Worm (Caenorhabditis elegans): Measurements from ENCODE around the gene C25H3.15.

The C25H3.15 gene

ce11 chrII:5702611-5703192, 37.6 kb downstream of the C25H3.15 start:
- no peak for TF ChIP-seq unc-39 (tag; optimal IDR thresholded peaks at IDR 0.05)
- TF ChIP-seq blmp-1 (tag; optimal IDR thresholded peaks at IDR 0.05; ENCODE audit: insufficient read depth): no peak
- TF ChIP-seq skn-1 (tag; optimal IDR thresholded peaks at IDR 0.05): no peak
- TF ChIP-seq nhr-25 (tag; optimal IDR thresholded peaks at IDR 0.05): peak; percentile 39

- TF ChIP-seq unc-39 (tag; optimal IDR thresholded peaks at IDR 0.05) (no peak), sem-4 (tag; optimal IDR thresholded peaks at IDR 0.05) (peak; percentile 34), nhr-77 (tag; optimal IDR thresholded peaks at IDR 0.05) (no peak)
Measured at ce11 chrII:5704479-5704878, 39.4 kb downstream of the C25H3.15 start.

DNA sequence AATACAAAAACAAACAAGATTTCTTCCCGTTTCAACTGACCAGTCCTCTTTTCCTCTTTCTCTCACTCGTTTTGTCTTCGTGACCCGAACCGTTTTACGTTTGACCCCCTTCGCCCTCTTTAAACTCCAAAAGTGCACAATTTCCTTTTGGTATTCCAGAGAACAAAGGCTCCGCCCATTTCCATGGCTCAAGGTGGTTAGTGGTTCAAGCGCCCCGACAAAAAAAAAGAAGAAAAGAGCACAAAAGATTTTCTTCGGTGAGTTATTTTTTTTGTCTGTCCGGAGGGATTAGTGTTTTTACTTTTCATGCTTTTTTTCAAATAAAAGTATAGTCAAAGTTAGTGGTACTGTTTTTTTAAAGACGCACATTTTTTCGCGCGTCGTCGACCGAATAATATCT, 42.4 kb downstream of the C25H3.15 start, which contains the start of gene osta-2:
Gene osta-2, plus strand, starts transcription at position 160 of the 400 bp plus-strand sequence.
- no peak for TF ChIP-seq ztf-11 (tag; optimal IDR thresholded peaks at IDR 0.05)
- TF ChIP-seq Y55F3AM.14 (GFP tag; optimal IDR thresholded peaks at IDR 0.05): no peak
- TF ChIP-seq nhr-11 (tag; optimal IDR thresholded peaks at IDR 0.05): no peak
- TF ChIP-seq nhr-25 (tag; optimal IDR thresholded peaks at IDR 0.05): no peak
- TF ChIP-seq nhr-23 (tag; optimal IDR thresholded peaks at IDR 0.05): no peak
- no peak for TF ChIP-seq nhr-12 (tag; optimal IDR thresholded peaks at IDR 0.05)
- TF ChIP-seq lin-39 (tag; optimal IDR thresholded peaks at IDR 0.05): no peak
- TF ChIP-seq zag-1 (tag; optimal IDR thresholded peaks at IDR 0.05): no peak
- TF ChIP-seq dmd-4 (tag; optimal IDR thresholded peaks at IDR 0.05): no peak
- TF ChIP-seq nhr-77 (tag; optimal IDR thresholded peaks at IDR 0.05): no peak
- TF ChIP-seq nhr-21 (tag; optimal IDR thresholded peaks at IDR 0.05): no peak
- TF ChIP-seq alr-1 (tag; optimal IDR thresholded peaks at IDR 0.05): no peak
- no peak for TF ChIP-seq mab-5 (tag; optimal IDR thresholded peaks at IDR 0.05)
- no peak for TF ChIP-seq F13H6.1 (tag; optimal IDR thresholded peaks at IDR 0.05)
- TF ChIP-seq mbf-1 (tag; optimal IDR thresholded peaks at IDR 0.05): no peak
- no peak for TF ChIP-seq ceh-82 (tag; optimal IDR thresholded peaks at IDR 0.05)
- TF ChIP-seq ceh-16 (tag; optimal IDR thresholded peaks at IDR 0.05): no peak

DNA sequence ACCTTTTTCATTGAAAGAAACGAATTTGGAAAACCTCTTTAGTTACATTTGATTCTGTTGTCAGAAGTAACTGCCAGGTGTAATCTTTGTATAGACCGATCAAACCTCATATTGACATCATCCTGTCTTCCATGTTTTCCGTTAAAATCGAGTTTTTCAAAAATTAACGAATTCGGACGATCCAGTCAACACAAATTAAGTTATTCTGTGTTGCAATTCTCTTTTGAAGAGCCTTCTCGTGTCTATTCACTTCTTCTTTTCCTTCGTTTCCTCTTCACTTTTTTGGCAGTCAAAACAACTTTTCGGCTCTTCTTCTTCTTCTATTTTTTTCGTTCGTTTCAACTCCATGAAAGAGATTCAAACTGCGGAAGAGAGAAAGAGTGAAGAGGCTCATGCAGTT, 43.0 kb downstream of the C25H3.15 start:
- no peak for TF ChIP-seq lin-13 (GFP tag; optimal IDR thresholded peaks at IDR 0.05)
- TF ChIP-seq lsy-2 (tag; optimal IDR thresholded peaks at IDR 0.05): peak in 1 of 2 experiments; percentile 19
- TF ChIP-seq ama-1 (optimal IDR thresholded peaks at IDR 0.05): no peak
- TF ChIP-seq sem-4 (tag; optimal IDR thresholded peaks at IDR 0.05): peak; percentile 38
- no peak for TF ChIP-seq snpc-4 (tag; optimal IDR thresholded peaks at IDR 0.05)
- no peak for TF ChIP-seq gmeb-1 (tag; optimal IDR thresholded peaks at IDR 0.05)
- no peak for TF ChIP-seq mbf-1 (tag; optimal IDR thresholded peaks at IDR 0.05)
- no peak for TF ChIP-seq nhr-237 (tag; optimal IDR thresholded peaks at IDR 0.05)
- peak; percentile 28 for TF ChIP-seq unc-55 (GFP tag; optimal IDR thresholded peaks at IDR 0.05)
- TF ChIP-seq C34F6.9 (tag; optimal IDR thresholded peaks at IDR 0.05): peak; percentile 28
- no peak for TF ChIP-seq crh-2 (tag; optimal IDR thresholded peaks at IDR 0.05)

DNA sequence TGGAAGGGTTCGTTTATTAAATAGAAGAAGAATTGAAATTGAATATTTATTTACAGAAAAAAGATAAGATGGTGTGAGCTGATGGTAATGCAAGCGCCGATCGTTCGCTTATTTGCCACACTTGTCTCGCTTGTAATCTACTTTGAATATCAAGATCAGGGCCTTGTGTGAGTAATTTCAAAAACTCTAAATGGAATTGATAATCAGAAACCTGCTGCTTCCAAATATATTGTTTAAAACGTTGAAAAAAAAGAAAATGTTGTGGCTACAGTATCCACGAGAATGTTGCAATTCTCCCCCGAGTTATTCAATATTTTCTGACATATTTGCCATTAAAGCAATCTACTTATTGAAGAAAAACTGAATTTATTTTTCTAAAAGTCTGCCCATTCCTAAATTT, 45.7 kb downstream of the C25H3.15 start:
- TF ChIP-seq unc-62 (GFP tag; optimal IDR thresholded peaks at IDR 0.05) (no peak), zag-1 (tag; optimal IDR thresholded peaks at IDR 0.05) (no peak), blmp-1 (tag; optimal IDR thresholded peaks at IDR 0.05; ENCODE audit: insufficient read depth) (no peak), ztf-11 (tag; optimal IDR thresholded peaks at IDR 0.05) (no peak), ceh-16 (tag; optimal IDR thresholded peaks at IDR 0.05) (no peak), nhr-11 (tag; optimal IDR thresholded peaks at IDR 0.05) (no peak), peb-1 (tag; optimal IDR thresholded peaks at IDR 0.05) (no peak)

- TF ChIP-seq nhr-21 (tag; optimal IDR thresholded peaks at IDR 0.05) (peak; percentile 14), sem-4 (tag; optimal IDR thresholded peaks at IDR 0.05) (no peak)
Measured at ce11 chrII:5712126-5712525, 47.0 kb downstream of the C25H3.15 start.

DNA sequence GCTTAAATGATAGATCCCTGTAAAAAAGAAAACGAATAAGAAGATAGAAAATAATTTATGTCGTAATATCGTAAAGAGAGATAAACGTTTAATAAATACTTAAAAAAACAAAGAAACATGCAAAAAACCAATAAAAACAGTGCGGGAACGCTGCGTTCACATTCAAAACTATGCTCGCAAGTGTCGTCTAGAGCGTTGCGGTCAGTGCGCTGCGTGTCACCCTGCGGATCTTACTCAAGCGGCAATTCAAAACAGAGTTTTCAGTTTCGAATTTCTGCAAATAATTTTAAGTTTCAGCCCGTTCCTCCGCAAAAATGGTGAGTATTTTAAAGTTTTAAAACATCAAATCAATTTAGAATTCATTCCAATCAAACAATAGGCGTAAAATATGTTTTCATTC, 49.7 kb downstream of the C25H3.15 start, which contains the start of the genes tiar-1 and lelo-4:
Gene tiar-1, minus strand, starts transcription at position 17 of the 400 bp plus-strand sequence.
Gene lelo-4, plus strand, starts transcription at position 118 of the 400 bp plus-strand sequence.
- TF ChIP-seq blmp-1 (tag; optimal IDR thresholded peaks at IDR 0.05; ENCODE audit: insufficient read depth) (no peak), ztf-1 (GFP tag; conservative IDR thresholded peaks at IDR 0.05) (no peak), sem-4 (tag; optimal IDR thresholded peaks at IDR 0.05) (peak; percentile 69), ZK546.5 (tag; optimal IDR thresholded peaks at IDR 0.05) (peak; percentile 86), peb-1 (tag; optimal IDR thresholded peaks at IDR 0.05) (no peak), crh-2 (tag; optimal IDR thresholded peaks at IDR 0.05) (peak; percentile 86), unc-39 (tag; optimal IDR thresholded peaks at IDR 0.05) (no peak), nhr-23 (tag; optimal IDR thresholded peaks at IDR 0.05) (no peak), gmeb-1 (tag; optimal IDR thresholded peaks at IDR 0.05) (peak; percentile 84), skn-1 (tag; optimal IDR thresholded peaks at IDR 0.05) (no peak), aly-2 (tag; optimal IDR thresholded peaks at IDR 0.05) (no peak), ama-1 (optimal IDR thresholded peaks at IDR 0.05) (peak; percentile 34), unc-55 (GFP tag; optimal IDR thresholded peaks at IDR 0.05) (peak; percentile 89), F13H6.1 (tag; optimal IDR thresholded peaks at IDR 0.05) (peak; percentile 38), snpc-4 (tag; optimal IDR thresholded peaks at IDR 0.05) (peak; percentile 72), nhr-237 (tag; optimal IDR thresholded peaks at IDR 0.05) (no peak), nhr-129 (tag; optimal IDR thresholded peaks at IDR 0.05) (peak; percentile 76), nhr-21 (tag; optimal IDR thresholded peaks at IDR 0.05) (peak; percentile 8), mbf-1 (tag; optimal IDR thresholded peaks at IDR 0.05) (no peak), nhr-77 (tag; optimal IDR thresholded peaks at IDR 0.05) (no peak), ztf-4 (tag; optimal IDR thresholded peaks at IDR 0.05) (peak; percentile 57), Y55F3AM.14 (GFP tag; optimal IDR thresholded peaks at IDR 0.05) (no peak), nhr-6 (tag; optimal IDR thresholded peaks at IDR 0.05) (no peak), ztf-11 (tag; optimal IDR thresholded peaks at IDR 0.05) (no peak), sma-3 (GFP tag; optimal IDR thresholded peaks at IDR 0.05) (peak; percentile 53)

Measured in whole organism, L2 larva.